Worm (Caenorhabditis elegans): ENCODE results near the gene C03B8.3.

The C03B8.3 gene

ce11 chrIII:7730331-7730730, 18.2 kb downstream of the C03B8.3 start (continued):
- peak; percentile 75 for TF ChIP-seq dmd-6 (GFP tag; IDR thresholded peaks at IDR 0.05)
- no peak for TF ChIP-seq ztf-7 (tag; optimal IDR thresholded peaks at IDR 0.05)
- peak; percentile 88 for TF ChIP-seq nhr-28 (tag; optimal IDR thresholded peaks at IDR 0.05)
- no peak for TF ChIP-seq aha-1 (tag)
- TF ChIP-seq arid-1 (GFP tag; conservative IDR thresholded peaks at IDR 0.05): no peak
- no peak for TF ChIP-seq lin-39 (tag; optimal IDR thresholded peaks at IDR 0.05)
- no peak for TF ChIP-seq daf-8 (GFP tag; IDR thresholded peaks at IDR 0.05)
- no peak for TF ChIP-seq attf-4 (tag; optimal IDR thresholded peaks at IDR 0.05)
- TF ChIP-seq daf-12 (tag; optimal IDR thresholded peaks at IDR 0.05): no peak
- no peak for TF ChIP-seq nhr-102 (tag; optimal IDR thresholded peaks at IDR 0.05)

ce11 chrIII:7731085-7731484, 19.0 kb downstream of the C03B8.3 start:
- no peak for TF ChIP-seq zfp-3 (GFP tag; conservative IDR thresholded peaks at IDR 0.05)
- peak; percentile 36 for TF ChIP-seq aha-1 (tag)
- 0 out of 2 replicates have a peak, but pooled peaks have one; percentile 21 for TF ChIP-seq egl-43 (GFP tag; IDR thresholded peaks at IDR 0.05)

- TF ChIP-seq D1046.2 (GFP tag; IDR thresholded peaks at IDR 0.05) (no peak), lin-1 (GFP tag; IDR thresholded peaks at IDR 0.05) (0 out of 2 replicates have a peak, but pooled peaks have one; percentile 15), aha-1 (tag) (no peak)
These were observed 21.5 kb downstream of the C03B8.3 start for ce11 chrIII:7733563-7733962.

- TF ChIP-seq gei-8 (GFP tag; optimal IDR thresholded peaks at IDR 0.05) (no peak), hmg-1.1 (GFP tag; IDR thresholded peaks at IDR 0.05) (no peak), egl-43 (GFP tag; IDR thresholded peaks at IDR 0.05) (0 out of 2 replicates have a peak, but pooled peaks have one; percentile 22), unc-62 (GFP tag; optimal IDR thresholded peaks at IDR 0.05 in 1 of 2) (peak in 1 of 2 experiments; percentile 63), unc-62 (tag; optimal IDR thresholded peaks at IDR 0.05) (no peak), duxl-1 (tag; optimal IDR thresholded peaks at IDR 0.05; ENCODE audit: poor library complexity) (peak; percentile 26), mes-2 (tag; optimal IDR thresholded peaks at IDR 0.05; ENCODE audit: poor library complexity, severe bottlenecking) (peak; percentile 21)
These were observed 22.0 kb downstream of the C03B8.3 start for ce11 chrIII:7734105-7734504.

ce11 chrIII:7736003-7736402, 23.9 kb downstream of the C03B8.3 start:
- TF ChIP-seq set-16 (GFP tag; IDR thresholded peaks at IDR 0.05) (no peak), Y75B8A.6 (GFP tag; IDR thresholded peaks at IDR 0.05) (0 out of 2 replicates have a peak, but pooled peaks have one; percentile 18), ceh-82 (tag; optimal IDR thresholded peaks at IDR 0.05) (no peak), nhr-41 (GFP tag; IDR thresholded peaks at IDR 0.05) (no peak), duxl-1 (tag; optimal IDR thresholded peaks at IDR 0.05; ENCODE audit: poor library complexity) (peak; percentile 39), aha-1 (tag) (peak; percentile 76), tag-97 (GFP tag; IDR thresholded peaks at IDR 0.05) (no peak), unc-62 (GFP tag; optimal IDR thresholded peaks at IDR 0.05 in 1 of 2) (peak in 1 of 2 experiments; percentile 67), unc-62 (tag; optimal IDR thresholded peaks at IDR 0.05) (no peak)

ce11 chrIII:7736806-7737205, 24.7 kb downstream of the C03B8.3 start:
- TF ChIP-seq ceh-82 (tag; optimal IDR thresholded peaks at IDR 0.05): no peak
- no peak for TF ChIP-seq mep-1 (tag; optimal IDR thresholded peaks at IDR 0.05)
- no peak for TF ChIP-seq zfp-2 (tag; optimal IDR thresholded peaks at IDR 0.05)
- TF ChIP-seq dmd-6 (GFP tag; IDR thresholded peaks at IDR 0.05): peak; percentile 22
- peak; percentile 53; the same call in 1 of the 2 replicates for TF ChIP-seq zfp-3 (GFP tag; conservative IDR thresholded peaks at IDR 0.05)
- no peak for TF ChIP-seq pha-4 (GFP tag; IDR thresholded peaks at IDR 0.05)
- TF ChIP-seq pha-4 (tag; optimal IDR thresholded peaks at IDR 0.05): no peak
- TF ChIP-seq duxl-1 (tag; optimal IDR thresholded peaks at IDR 0.05; ENCODE audit: poor library complexity): no peak
- no peak for TF ChIP-seq pqm-1 (tag; optimal IDR thresholded peaks at IDR 0.05)
- no peak for TF ChIP-seq spr-1 (tag; optimal IDR thresholded peaks at IDR 0.05)
- no peak for TF ChIP-seq nhr-28 (tag; optimal IDR thresholded peaks at IDR 0.05)
- no peak; the same call in 1 of the 2 replicates for TF ChIP-seq lin-38 (GFP tag; IDR thresholded peaks at IDR 0.05)
- TF ChIP-seq snpc-1.2 (GFP tag; IDR thresholded peaks at IDR 0.05): 0 out of 2 replicates have a peak, but pooled peaks have one; percentile 8
- TF ChIP-seq T26A8.4 (GFP tag; IDR thresholded peaks at IDR 0.05): no peak; the same call in 1 of the 2 replicates
- TF ChIP-seq F44E2.7 (GFP tag; IDR thresholded peaks at IDR 0.05): no peak
- no peak for TF ChIP-seq ceh-20 (GFP tag; IDR thresholded peaks at IDR 0.05)
- no peak for TF ChIP-seq D1046.2 (GFP tag; IDR thresholded peaks at IDR 0.05)
- TF ChIP-seq F10B5.3 (tag; optimal IDR thresholded peaks at IDR 0.05): no peak
- peak; percentile 14; the same call in 1 of the 2 replicates for TF ChIP-seq vab-7 (GFP tag; IDR thresholded peaks at IDR 0.05)
- TF ChIP-seq skn-1 (tag; optimal IDR thresholded peaks at IDR 0.05): no peak
- peak; percentile 44 for TF ChIP-seq gei-8 (GFP tag; optimal IDR thresholded peaks at IDR 0.05)
- TF ChIP-seq set-16 (GFP tag; IDR thresholded peaks at IDR 0.05): no peak
- no peak for TF ChIP-seq aly-2 (tag; optimal IDR thresholded peaks at IDR 0.05)
- no peak for TF ChIP-seq F49E8.2 (tag; optimal IDR thresholded peaks at IDR 0.05; ENCODE audit: borderline replicate concordance)
